Worm (Caenorhabditis elegans) whole organism, mixed stage, embryonic: ENCODE results near the gene rpl-3.

Experiments used
- lin-32 ChIP-seq: fragments of 200-800 bp; sonication (Bioruptor generic); optimal IDR thresholded peaks from 2 replicates; lab custom pipeline; 2018; ENCODE audit warnings: mild to moderate bottlenecking, missing genetic modification characterization, missing compliant biosample characterization
- nhr-2 ChIP-seq: fragments of 150-350 bp; optimal IDR thresholded peaks from 2 replicates; lab custom pipeline; 2014; ENCODE audit warnings: missing biosample characterization, missing genetic modification characterization
- nhr-76 ChIP-seq: sonication (generic microtip); optimal IDR thresholded peaks from 2 replicates; lab custom pipeline; 2017; ENCODE audit warnings: missing biosample characterization, missing genetic modification characterization
- pha-4 ChIP-seq: fragments of 150-350 bp; optimal IDR thresholded peaks from 2 replicates; lab custom pipeline; 2018; ENCODE audit warnings: missing biosample characterization, missing genetic modification reagents, missing genetic modification characterization
- snpc-4 ChIP-seq: fragments of 150-350 bp; optimal IDR thresholded peaks from 2 replicates; lab custom pipeline; 2014; ENCODE audit warnings: missing biosample characterization, missing genetic modification characterization

DNA sequence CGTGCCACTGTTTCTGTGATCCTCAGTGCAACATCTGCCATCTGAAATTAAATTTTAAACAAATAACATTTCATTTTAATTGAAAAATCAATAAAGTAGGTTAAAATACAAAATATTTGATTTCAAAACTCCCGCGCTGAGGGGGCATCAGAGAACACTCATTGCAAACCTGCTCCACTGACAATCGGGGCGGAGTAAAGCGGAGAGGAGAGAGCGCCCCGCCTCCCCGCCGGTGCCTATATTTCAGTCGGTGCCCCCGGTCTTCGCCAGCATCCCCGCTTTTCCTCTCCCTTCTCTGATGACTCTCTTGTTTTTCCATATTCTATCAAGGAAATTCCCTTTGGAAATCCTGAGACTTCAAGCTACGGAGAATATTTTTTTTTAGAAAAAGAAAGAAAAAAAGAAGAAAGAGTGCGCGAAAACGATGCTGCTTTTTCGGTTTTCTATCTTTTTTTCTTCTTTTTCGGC lies 4.7 kb upstream of the rpl-3 start, which contains the start of gene brc-1:
- TF ChIP-seq nhr-76 (tag; lab: Kevin White, UChicago) (no peak), snpc-4 (tag; lab: Kevin White, UChicago) (no peak), nhr-2 (tag; lab: Kevin White, UChicago) (no peak), lin-32 (GFP tag; lab: Kevin White, UChicago) (peak; percentile 15), pha-4 (tag; lab: Kevin White, UChicago) (peak; percentile 67)
